Worm (Caenorhabditis elegans): ENCODE data around the gene Y113G7B.28.

ce11 chrV:20161781-20162289, 34.0 kb upstream of the Y113G7B.28 start:
- no peak for TF ChIP-seq aly-2 (tag; optimal IDR thresholded peaks at IDR 0.05)
- TF ChIP-seq mdl-1 (tag; optimal IDR thresholded peaks at IDR 0.05): no peak
- no peak for TF ChIP-seq skn-1 (tag; optimal IDR thresholded peaks at IDR 0.05)
- TF ChIP-seq elt-1 (tag; optimal IDR thresholded peaks at IDR 0.05): no peak
- no peak for TF ChIP-seq ZK546.5 (tag; optimal IDR thresholded peaks at IDR 0.05)
- no peak for TF ChIP-seq mbf-1 (tag; optimal IDR thresholded peaks at IDR 0.05)
- TF ChIP-seq R02D3.7 (tag; optimal IDR thresholded peaks at IDR 0.05): no peak
- no peak for TF ChIP-seq nhr-11 (tag; optimal IDR thresholded peaks at IDR 0.05)
- TF ChIP-seq blmp-1 (tag; optimal IDR thresholded peaks at IDR 0.05; ENCODE audit: insufficient read depth): no peak
- no peak for TF ChIP-seq ztf-11 (tag; optimal IDR thresholded peaks at IDR 0.05)
- TF ChIP-seq nhr-77 (tag; optimal IDR thresholded peaks at IDR 0.05): no peak
